Fruit fly (Drosophila melanogaster): ENCODE results near the gene sinah.

sinah gene

dm6 chr3L:16875484-16875883 is 16.6 kb downstream of the sinah start:
- TF ChIP-seq pfk (GFP tag; optimal IDR thresholded peaks at IDR 0.05) (no peak), cg (GFP tag; optimal IDR thresholded peaks at IDR 0.05) (peak; percentile 74), psq (GFP tag; optimal IDR thresholded peaks at IDR 0.05) (no peak), vvl (GFP tag; IDR thresholded peaks at IDR 0.05) (0 out of 2 replicates have a peak, but pooled peaks have one; percentile 8), CG17568 (GFP tag; optimal IDR thresholded peaks at IDR 0.05) (no peak), CG34224 (GFP tag; IDR thresholded peaks at IDR 0.05; ENCODE audit: partially characterized antibody) (no peak), CG8290 (GFP tag; optimal IDR thresholded peaks at IDR 0.05) (no peak), CG8290 (tag; optimal IDR thresholded peaks at IDR 0.05) (peak in 1 of 2 experiments; percentile 27), CG14014 (GFP tag; IDR thresholded peaks at IDR 0.05) (no peak), CTCF (GFP tag; optimal IDR thresholded peaks at IDR 0.05) (peak; percentile 80), bbx (GFP tag; IDR thresholded peaks at IDR 0.05; ENCODE audit: partially characterized antibody) (0 out of 2 replicates have a peak, but pooled peaks have one; percentile 16), HmgZ (tag; optimal IDR thresholded peaks at IDR 0.05) (peak; percentile 9), CG2199 (GFP tag; IDR thresholded peaks at IDR 0.05) (peak; percentile 86)

- TF ChIP-seq jing (GFP tag; optimal IDR thresholded peaks at IDR 0.05) (no peak), CG7839 (tag; optimal IDR thresholded peaks at IDR 0.05) (no peak), sr (GFP tag; IDR thresholded peaks at IDR 0.05) (0 out of 3 replicates have a peak, but pooled peaks have one; percentile 30), chinmo (GFP tag; IDR thresholded peaks at IDR 0.05; ENCODE audit: partially characterized antibody) (peak; percentile 78; the same call in 2 of the 4 replicates), grn (GFP tag; optimal IDR thresholded peaks at IDR 0.05) (peak; percentile 15), CG6175 (GFP tag; IDR thresholded peaks at IDR 0.05) (peak; percentile 31; the same call in 1 of the 3 replicates), Awh (GFP tag; IDR thresholded peaks at IDR 0.05) (peak; percentile 74), CG15073 (GFP tag; optimal IDR thresholded peaks at IDR 0.05) (no peak)
Observed at dm6 chr3L:16875959-16876358, 17.1 kb downstream of the sinah start.

- TF ChIP-seq Adf1 (GFP tag; IDR thresholded peaks at IDR 0.05) (peak; percentile 45; the same call in 1 of the 2 replicates), BEAF-32 (GFP tag; optimal IDR thresholded peaks at IDR 0.05) (no peak), CG9932 (GFP tag; IDR thresholded peaks at IDR 0.05) (no peak; the same call in 1 of the 2 replicates), CG31224 (GFP tag; IDR thresholded peaks at IDR 0.05) (peak; percentile 78), lilli (GFP tag; optimal IDR thresholded peaks at IDR 0.05) (no peak), CG17186 (GFP tag; optimal IDR thresholded peaks at IDR 0.05) (no peak), Deaf1 (tag; optimal IDR thresholded peaks at IDR 0.05) (peak; percentile 56), gro (GFP tag; optimal IDR thresholded peaks at IDR 0.05) (peak; percentile 57), CG6175 (GFP tag; IDR thresholded peaks at IDR 0.05) (peak; percentile 73; the same call in 2 of the 3 replicates), CG1832 (GFP tag; optimal IDR thresholded peaks at IDR 0.05) (peak; percentile 57), chinmo (GFP tag; IDR thresholded peaks at IDR 0.05; ENCODE audit: partially characterized antibody) (peak; percentile 93; the same call in 3 of the 4 replicates), zfh2 (GFP tag; optimal IDR thresholded peaks at IDR 0.05) (no peak), CG10321 (GFP tag; IDR thresholded peaks at IDR 0.05) (peak; percentile 89), CG6654 (GFP tag; optimal IDR thresholded peaks at IDR 0.05) (no peak), CG31441 (GFP tag; IDR thresholded peaks at IDR 0.05) (no peak), pros (GFP tag; optimal IDR thresholded peaks at IDR 0.05) (no peak), Vsx1 (GFP tag; optimal IDR thresholded peaks at IDR 0.05) (peak; percentile 68), Nf-YC (tag; optimal IDR thresholded peaks at IDR 0.05) (peak; percentile 23), Myb (GFP tag; optimal IDR thresholded peaks at IDR 0.05) (no peak), vvl (GFP tag; IDR thresholded peaks at IDR 0.05) (peak; percentile 84), gcm2 (GFP tag; optimal IDR thresholded peaks at IDR 0.05) (no peak), Pdp1 (GFP tag; optimal IDR thresholded peaks at IDR 0.05) (peak in 1 of 2 experiments; percentile 22), D19B (GFP tag; optimal IDR thresholded peaks at IDR 0.05) (peak; percentile 33), crc (GFP tag; optimal IDR thresholded peaks at IDR 0.05) (no peak), CG13287 (GFP tag; IDR thresholded peaks at IDR 0.05; ENCODE audit: partially characterized antibody) (peak; percentile 27; the same call in 1 of the 2 replicates), CG2875 (GFP tag; optimal IDR thresholded peaks at IDR 0.05) (no peak), pan (optimal IDR thresholded peaks at IDR 0.05) (no peak), pan (GFP tag; optimal IDR thresholded peaks at IDR 0.05 in 1 of 2, IDR thresholded peaks at IDR 0.05 in 1 of 2) (peak in 1 of 2 experiments; percentile 38), Hand (GFP tag; optimal IDR thresholded peaks at IDR 0.05) (no peak)
Observed at dm6 chr3L:16876785-16877468, 18.0 kb downstream of the sinah start, which contains the start of gene CG32170. TSS of gene CG32170 (plus strand) at chr3L:16877309.
